Fruit fly (Drosophila melanogaster): ENCODE measurements around the gene CG9368.

The CG9368 gene

dm6 chr3L:19556738-19557137 lies 44.7 kb upstream of the CG9368 start (continued):
- TF ChIP-seq CG12219 (GFP tag; optimal IDR thresholded peaks at IDR 0.05) (no peak), Oli (tag; optimal IDR thresholded peaks at IDR 0.05) (no peak), az2 (GFP tag; optimal IDR thresholded peaks at IDR 0.05) (no peak), ap (GFP tag; IDR thresholded peaks at IDR 0.05) (no peak), scrt (GFP tag; optimal IDR thresholded peaks at IDR 0.05) (no peak), MBD-R2 (GFP tag; IDR thresholded peaks at IDR 0.05) (no peak), pnt (GFP tag; optimal IDR thresholded peaks at IDR 0.05) (no peak), dmrt99B (tag; optimal IDR thresholded peaks at IDR 0.05) (no peak), insv (GFP tag; optimal IDR thresholded peaks at IDR 0.05) (no peak), sob (GFP tag; IDR thresholded peaks at IDR 0.05) (no peak), CG10543 (GFP tag; optimal IDR thresholded peaks at IDR 0.05) (peak; percentile 44), TFAM (GFP tag; optimal IDR thresholded peaks at IDR 0.05) (no peak)

- TF ChIP-seq D (optimal IDR thresholded peaks at IDR 0.05): no peak
- TF ChIP-seq D (GFP tag; optimal IDR thresholded peaks at IDR 0.05): peak; percentile 19
- TF ChIP-seq CG2712 (tag; optimal IDR thresholded peaks at IDR 0.05): peak; percentile 65
- no peak for TF ChIP-seq CG9215 (GFP tag; IDR thresholded peaks at IDR 0.05)
- peak; percentile 47 for TF ChIP-seq CG7556 (GFP tag; optimal IDR thresholded peaks at IDR 0.05)
- peak; percentile 22 for TF ChIP-seq trem (tag; optimal IDR thresholded peaks at IDR 0.05)
- peak; percentile 21 to 44 for TF ChIP-seq bsh (GFP tag; optimal IDR thresholded peaks at IDR 0.05)
- no peak for TF ChIP-seq dan (GFP tag; IDR thresholded peaks at IDR 0.05)
- TF ChIP-seq CG15696 (tag; optimal IDR thresholded peaks at IDR 0.05): peak; percentile 84
- peak; percentile 45 for TF ChIP-seq CG4404 (GFP tag; IDR thresholded peaks at IDR 0.05)
- TF ChIP-seq dmrt99B (tag; optimal IDR thresholded peaks at IDR 0.05): no peak
- no peak for TF ChIP-seq en (GFP tag; optimal IDR thresholded peaks at IDR 0.05)
- TF ChIP-seq gsb-n (tag; optimal IDR thresholded peaks at IDR 0.05): peak; percentile 58
- TF ChIP-seq CG13775 (GFP tag; optimal IDR thresholded peaks at IDR 0.05): peak; percentile 33
- TF ChIP-seq CG6689 (GFP tag; IDR thresholded peaks at IDR 0.05): 0 out of 2 replicates have a peak, but pooled peaks have one; percentile 5
- TF ChIP-seq CG14710 (tag; optimal IDR thresholded peaks at IDR 0.05): peak; percentile 63
- peak; percentile 15 for TF ChIP-seq nmo (GFP tag; optimal IDR thresholded peaks at IDR 0.05)
- TF ChIP-seq corto (GFP tag; optimal IDR thresholded peaks at IDR 0.05): peak; percentile 52
- TF ChIP-seq sqz (GFP tag; optimal IDR thresholded peaks at IDR 0.05): peak; percentile 15
- TF ChIP-seq gem (tag; optimal IDR thresholded peaks at IDR 0.05): peak; percentile 64
- peak; percentile 71 for TF ChIP-seq nom (GFP tag; optimal IDR thresholded peaks at IDR 0.05)
- TF ChIP-seq grau (tag; optimal IDR thresholded peaks at IDR 0.05): peak; percentile 38
- TF ChIP-seq kni (GFP tag; optimal IDR thresholded peaks at IDR 0.05): no peak
- peak; percentile 88 for TF ChIP-seq dmrt11E (tag; optimal IDR thresholded peaks at IDR 0.05)
- TF ChIP-seq chinmo (GFP tag; IDR thresholded peaks at IDR 0.05; ENCODE audit: partially characterized antibody): 0 out of 4 replicates have a peak, but pooled peaks have one; percentile 63
- no peak for TF ChIP-seq E2f2 (GFP tag; IDR thresholded peaks at IDR 0.05)
- peak; percentile 77 for TF ChIP-seq CG17361 (GFP tag; IDR thresholded peaks at IDR 0.05)
- TF ChIP-seq sc (optimal IDR thresholded peaks at IDR 0.05): no peak
- peak; percentile 45 for TF ChIP-seq sc (GFP tag; optimal IDR thresholded peaks at IDR 0.05)
- TF ChIP-seq CG10209 (GFP tag; optimal IDR thresholded peaks at IDR 0.05): peak; percentile 26
- TF ChIP-seq Xrp1 (GFP tag; IDR thresholded peaks at IDR 0.05): peak; percentile 40; the same call in 1 of the 2 replicates
- TF ChIP-seq sd (tag; optimal IDR thresholded peaks at IDR 0.05): peak; percentile 25
- TF ChIP-seq CG14965 (GFP tag; optimal IDR thresholded peaks at IDR 0.05; ENCODE audit: borderline replicate concordance): no peak
- peak; percentile 38 for TF ChIP-seq D19A (tag; optimal IDR thresholded peaks at IDR 0.05)
- TF ChIP-seq sens (GFP tag): no peak
- peak; percentile 24 for TF ChIP-seq CG16815 (GFP tag; optimal IDR thresholded peaks at IDR 0.05)
- peak; percentile 64 for TF ChIP-seq CG17829 (tag; optimal IDR thresholded peaks at IDR 0.05)
These were observed 44.0 kb upstream of the CG9368 start for dm6 chr3L:19557197-19557995.
